Worm (Caenorhabditis elegans): ENCODE results near the gene rpl-20.
A peak's percentile ranks its signal among the peaks of the same experiment; 100 is the strongest.

DNA sequence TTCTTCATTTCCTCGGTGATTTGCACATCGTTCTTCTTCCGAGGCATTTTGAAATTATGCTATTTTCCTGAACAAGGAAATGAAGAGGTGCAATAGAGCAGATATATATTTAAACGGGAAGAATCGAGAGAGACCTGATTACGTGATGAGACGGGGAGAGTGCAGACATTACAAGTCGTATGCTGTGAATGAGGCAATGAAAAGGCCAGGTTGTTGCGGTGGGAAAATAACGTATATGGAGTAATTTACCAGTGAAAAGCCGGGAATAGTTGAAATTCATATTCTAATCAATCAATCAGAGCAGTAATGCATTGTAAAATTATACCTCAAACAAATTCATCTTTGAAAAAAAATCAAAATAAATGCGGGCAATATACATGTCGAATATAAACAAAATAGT lies 9.1 kb upstream of the rpl-20 start, which contains the start of gene Y17G9B.8:
- no peak for TF ChIP-seq egrh-3 (GFP tag; IDR thresholded peaks at IDR 0.05)
- no peak for TF ChIP-seq ztf-28 (GFP tag; IDR thresholded peaks at IDR 0.05)
- TF ChIP-seq K12H6.12 (tag; optimal IDR thresholded peaks at IDR 0.05), result no peak
- no peak for TF ChIP-seq tbx-9 (tag; optimal IDR thresholded peaks at IDR 0.05; ENCODE audit: borderline replicate concordance)
- TF ChIP-seq ets-4 (GFP tag; optimal IDR thresholded peaks at IDR 0.05), result no peak
- no peak for TF ChIP-seq T07F8.4 (tag; optimal IDR thresholded peaks at IDR 0.05)
- TF ChIP-seq hlh-26 (GFP tag; conservative IDR thresholded peaks at IDR 0.05), result no peak
- TF ChIP-seq B0261.1 (tag; optimal IDR thresholded peaks at IDR 0.05), result no peak
- TF ChIP-seq tbp1 (GFP tag; optimal IDR thresholded peaks at IDR 0.05), result peak; percentile 51
- no peak for TF ChIP-seq nhr-90 (tag; optimal IDR thresholded peaks at IDR 0.05)
- no peak for TF ChIP-seq nfya-1 (tag; optimal IDR thresholded peaks at IDR 0.05; ENCODE audit: borderline replicate concordance, insufficient read depth)
- no peak for TF ChIP-seq egl-44 (GFP tag; IDR thresholded peaks at IDR 0.05)
- TF ChIP-seq ztf-22 (GFP tag; optimal IDR thresholded peaks at IDR 0.05), result no peak
- no peak for TF ChIP-seq sdz-38 (tag; optimal IDR thresholded peaks at IDR 0.05)
